Worm (Caenorhabditis elegans) whole organism, L1 larva: ENCODE results near the gene sdz-38.

Experiments used
- C04F5.9 ChIP-seq: sonication (generic microtip); optimal IDR thresholded peaks from 2 replicates; lab custom pipeline; 2016; ENCODE audit warnings: missing genetic modification characterization, missing compliant biosample characterization
- C16A3.4 ChIP-seq: fragments of 150-350 bp; optimal IDR thresholded peaks from 2 replicates; lab custom pipeline; 2014; ENCODE audit warnings: missing biosample characterization, missing genetic modification characterization
- C34B4.2 ChIP-seq: sonication (generic microtip); optimal IDR thresholded peaks from 2 replicates; lab custom pipeline; 2017; ENCODE audit warnings: mild to moderate bottlenecking, missing genetic modification characterization, missing compliant biosample characterization
- aha-1 ChIP-seq: fragments of 150-350 bp; optimal IDR thresholded peaks from 2 replicates; lab custom pipeline; 2014; ENCODE audit warnings: missing biosample characterization, missing genetic modification characterization
- alr-1 ChIP-seq: fragments of 200-800 bp; sonication (Bioruptor generic); optimal IDR thresholded peaks from 2 replicates; lab custom pipeline; 2018; ENCODE audit warnings: borderline replicate concordance, mild to moderate bottlenecking, missing genetic modification characterization, missing compliant biosample characterization
- aly-2 ChIP-seq: fragments of 150-350 bp; optimal IDR thresholded peaks from 2 replicates; lab custom pipeline; 2014; ENCODE audit warnings: missing biosample characterization, missing genetic modification characterization
- ama-1 ChIP-seq: fragments of 150-350 bp; optimal IDR thresholded peaks from 2 replicates; lab custom pipeline; 2014
- ceh-82 ChIP-seq, 3 experiments: fragments of 150-350 bp in 1 of 3; sonication (generic microtip) in 2 of 3; optimal IDR thresholded peaks; 2 replicates each; lab custom pipeline; 2014 to 2017; ENCODE audit warnings: missing biosample characterization in 3 of 3, missing genetic modification characterization in 3 of 3
- ceh-88 ChIP-seq: fragments of 200-800 bp; sonication (Bioruptor generic); IDR thresholded peaks from 2 replicates; pipeline ENCODE4 v1.3.6; 2022; ENCODE audit warnings: missing genetic modification characterization, missing compliant biosample characterization
- ces-1 ChIP-seq: fragments of 150-350 bp; optimal IDR thresholded peaks from 2 replicates; lab custom pipeline; 2014; ENCODE audit warnings: missing biosample characterization, missing genetic modification reagents, missing genetic modification characterization
- dpl-1 ChIP-seq, 3 experiments: fragments of 150-350 bp in 2 of 3; sonication (generic microtip) in 1 of 3; optimal IDR thresholded peaks; 2 replicates each; lab custom pipeline; 2014 to 2017; ENCODE audit warnings: missing biosample characterization in 3 of 3, missing genetic modification characterization in 3 of 3, missing genetic modification reagents in 3 of 3
- dsc-1 ChIP-seq: sonication (generic microtip); optimal IDR thresholded peaks from 2 replicates; lab custom pipeline; 2016; ENCODE audit warnings: mild to moderate bottlenecking, missing genetic modification characterization, missing compliant biosample characterization
- efl-1 ChIP-seq, 4 experiments: fragments of 150-350 bp; optimal IDR thresholded peaks in 3 of 4; peaks in 1 of 4; 1 replicate in 1 of 4; 2 replicates in 3 of 4; lab custom pipeline; 2014; ENCODE audit warnings: missing biosample characterization in 2 of 4, missing genetic modification characterization in 2 of 4, missing genetic modification reagents in 2 of 4
- efl-3 ChIP-seq: fragments of 200-800 bp; sonication (Bioruptor generic); optimal IDR thresholded peaks from 2 replicates; lab custom pipeline; 2018; ENCODE audit warnings: mild to moderate bottlenecking, missing genetic modification characterization, missing compliant biosample characterization
- egl-13 ChIP-seq: sonication (generic microtip); optimal IDR thresholded peaks from 2 replicates; lab custom pipeline; 2016; ENCODE audit warnings: missing genotype, missing genetic modification reagents, missing genetic modification characterization, missing compliant biosample characterization
- egl-27 ChIP-seq, 2 experiments: fragments of 150-350 bp in 1 of 2; sonication (generic microtip); optimal IDR thresholded peaks; 3 replicates each; lab custom pipeline; 2017 to 2018; ENCODE audit warnings: missing biosample characterization in 2 of 2, missing genetic modification characterization in 2 of 2, missing genetic modification reagents in 2 of 2
- elt-2 ChIP-seq: sonication (generic microtip); optimal IDR thresholded peaks from 2 replicates; lab custom pipeline; 2016; ENCODE audit warnings: missing genetic modification characterization, mild to moderate bottlenecking, inconsistent platforms, missing compliant biosample characterization, missing genetic modification reagents
- elt-3 ChIP-seq, 6 experiments: fragments of 150-350 bp in 1 of 6; sonication (generic microtip); optimal IDR thresholded peaks; 2 replicates each; lab custom pipeline; 2017 to 2018; ENCODE audit warnings: missing biosample characterization in 6 of 6, missing genetic modification characterization in 6 of 6, inconsistent platforms in 1 of 6
- fkh-10 ChIP-seq: sonication (generic microtip); optimal IDR thresholded peaks from 2 replicates; lab custom pipeline; 2017; ENCODE audit warnings: missing biosample characterization, missing genetic modification reagents, missing genetic modification characterization
- grh-1 ChIP-seq: fragments of 200-800 bp; sonication (Bioruptor generic); IDR thresholded peaks from 2 replicates; pipeline ENCODE4 v1.3.6; 2022; ENCODE audit warnings: missing genetic modification reagents, missing genetic modification characterization, missing compliant biosample characterization
- hlh-17 ChIP-seq: fragments of 200-800 bp; sonication (Bioruptor generic); optimal IDR thresholded peaks from 2 replicates; lab custom pipeline; 2018; ENCODE audit warnings: missing genetic modification characterization, mild to moderate bottlenecking, missing compliant biosample characterization, moderate library complexity, borderline replicate concordance
- hlh-4 ChIP-seq: sonication (generic microtip); optimal IDR thresholded peaks from 2 replicates; lab custom pipeline; 2016; ENCODE audit warnings: mild to moderate bottlenecking, missing genetic modification characterization, missing compliant biosample characterization
- isw-1 ChIP-seq: fragments of 200-800 bp; sonication (Bioruptor generic); IDR thresholded peaks from 2 replicates; pipeline ENCODE4 v1.3.6; 2022; ENCODE audit warnings: missing genetic modification characterization, missing compliant biosample characterization
- lin-15B ChIP-seq: fragments of 150-350 bp; sonication (generic microtip); optimal IDR thresholded peaks from 3 replicates; lab custom pipeline; 2014; ENCODE audit warnings: missing biosample characterization, missing genetic modification characterization
- lin-35 ChIP-seq, 2 experiments: fragments of 150-350 bp; optimal IDR thresholded peaks; 2 replicates each; lab custom pipeline; 2014; ENCODE audit warnings: missing biosample characterization in 2 of 2, missing genetic modification characterization in 2 of 2, missing genetic modification reagents in 2 of 2
- lin-39 ChIP-seq: fragments of 150-350 bp; optimal IDR thresholded peaks from 2 replicates; lab custom pipeline; 2014; ENCODE audit warnings: missing biosample characterization, missing genetic modification reagents, missing genetic modification characterization
- lir-3 ChIP-seq: sonication (generic microtip); optimal IDR thresholded peaks from 2 replicates; lab custom pipeline; 2016; ENCODE audit warnings: mild to moderate bottlenecking, missing genetic modification characterization, moderate library complexity, missing compliant biosample characterization; ENCODE audit not compliant: poor library complexity
- mab-9 ChIP-seq: fragments of 200-800 bp; sonication (Bioruptor generic); IDR thresholded peaks from 2 replicates; pipeline ENCODE4 v1.3.6; 2022; ENCODE audit warnings: missing genetic modification reagents, missing genetic modification characterization, missing compliant biosample characterization
- mef-2 ChIP-seq: fragments of 150-350 bp; optimal IDR thresholded peaks from 2 replicates; lab custom pipeline; 2014; ENCODE audit warnings: missing biosample characterization, missing genetic modification characterization
- mep-1 ChIP-seq: fragments of 150-350 bp; optimal IDR thresholded peaks from 2 replicates; lab custom pipeline; 2014; ENCODE audit warnings: missing biosample characterization, missing genetic modification characterization
- nhr-12 ChIP-seq: sonication (generic microtip); optimal IDR thresholded peaks from 2 replicates; lab custom pipeline; 2017; ENCODE audit warnings: missing biosample characterization, missing genetic modification characterization
- nhr-20 ChIP-seq: sonication (generic microtip); optimal IDR thresholded peaks from 2 replicates; lab custom pipeline; 2016; ENCODE audit warnings: mild to moderate bottlenecking, missing genetic modification characterization, missing compliant biosample characterization
- nhr-28 ChIP-seq: fragments of 150-350 bp; optimal IDR thresholded peaks from 2 replicates; lab custom pipeline; 2014; ENCODE audit warnings: missing biosample characterization, missing genetic modification characterization
- nhr-47 ChIP-seq: sonication (generic microtip); optimal IDR thresholded peaks from 2 replicates; lab custom pipeline; 2016; ENCODE audit warnings: mild to moderate bottlenecking, missing genetic modification characterization, moderate library complexity, missing compliant biosample characterization
- nhr-76 ChIP-seq: sonication (generic microtip); optimal IDR thresholded peaks from 2 replicates; lab custom pipeline; 2017; ENCODE audit warnings: missing biosample characterization, missing genetic modification characterization
- nhr-84 ChIP-seq: sonication (generic microtip); optimal IDR thresholded peaks from 2 replicates; lab custom pipeline; 2017; ENCODE audit warnings: missing biosample characterization, missing genetic modification characterization
- nhr-85 ChIP-seq: sonication (generic microtip); peaks from one replicate; lab custom pipeline; 2016; ENCODE audit warnings: missing genetic modification characterization, inconsistent platforms, missing compliant biosample characterization
- pax-3 ChIP-seq: fragments of 200-800 bp; sonication (Bioruptor generic); optimal IDR thresholded peaks from 2 replicates; lab custom pipeline; 2018; ENCODE audit warnings: mild to moderate bottlenecking, missing genetic modification characterization, moderate library complexity, missing compliant biosample characterization
- rnt-1 ChIP-seq: sonication (generic microtip); optimal IDR thresholded peaks from 2 replicates; lab custom pipeline; 2016; ENCODE audit warnings: mild to moderate bottlenecking, missing genetic modification characterization, moderate library complexity, missing compliant biosample characterization
- snpc-4 ChIP-seq: fragments of 150-350 bp; optimal IDR thresholded peaks from 2 replicates; lab custom pipeline; 2014; ENCODE audit warnings: missing biosample characterization, missing genetic modification characterization
- snu-23 ChIP-seq: sonication (generic microtip); optimal IDR thresholded peaks from 2 replicates; lab custom pipeline; 2016; ENCODE audit warnings: missing genetic modification characterization, missing compliant biosample characterization
- sox-4 ChIP-seq: sonication (generic microtip); optimal IDR thresholded peaks from 2 replicates; lab custom pipeline; 2016; ENCODE audit warnings: missing genetic modification characterization, missing compliant biosample characterization
- sptf-1 ChIP-seq: fragments of 150-350 bp; optimal IDR thresholded peaks from 2 replicates; lab custom pipeline; 2014; ENCODE audit warnings: missing biosample characterization, missing genetic modification characterization
- swsn-7 ChIP-seq: sonication (generic microtip); optimal IDR thresholded peaks from 2 replicates; lab custom pipeline; 2016; ENCODE audit warnings: missing genetic modification characterization, missing compliant biosample characterization
- tbx-2 ChIP-seq: sonication (generic microtip); optimal IDR thresholded peaks from 2 replicates; lab custom pipeline; 2016; ENCODE audit warnings: missing genetic modification characterization, missing compliant biosample characterization
- unc-130 ChIP-seq: fragments of 150-350 bp; optimal IDR thresholded peaks from 2 replicates; lab custom pipeline; 2017; ENCODE audit warnings: missing biosample characterization, missing genetic modification characterization, inconsistent platforms
- unc-30 ChIP-seq: sonication (generic microtip); optimal IDR thresholded peaks from 2 replicates; lab custom pipeline; 2017; ENCODE audit warnings: missing biosample characterization, missing genetic modification characterization
- unc-86 ChIP-seq: sonication (generic microtip); optimal IDR thresholded peaks from 2 replicates; lab custom pipeline; 2016; ENCODE audit warnings: missing genetic modification characterization, missing compliant biosample characterization
- unc-98 ChIP-seq: fragments of 200-800 bp; sonication (Bioruptor generic); IDR thresholded peaks from 2 replicates; pipeline ENCODE4 v1.3.6; 2022; ENCODE audit warnings: missing genetic modification characterization, missing compliant biosample characterization
- ztf-11 ChIP-seq, 2 experiments: sonication (generic microtip); optimal IDR thresholded peaks; 2 replicates each; lab custom pipeline; 2016 to 2017; ENCODE audit warnings: missing genetic modification characterization in 2 of 2, missing biosample characterization in 1 of 2, missing compliant biosample characterization in 1 of 2
- ztf-4 ChIP-seq: fragments of 150-350 bp; optimal IDR thresholded peaks from 2 replicates; lab custom pipeline; 2014; ENCODE audit warnings: missing biosample characterization, missing genetic modification characterization

Gene sdz-38

ce11 chrII:10019669-10020068 lies 38.0 kb upstream of the sdz-38 start (continued):
- TF ChIP-seq mef-2 (tag; lab: Kevin White, UChicago), result no peak
- no peak for TF ChIP-seq ces-1 (GFP tag; lab: Kevin White, UChicago)
- TF ChIP-seq ama-1 (lab: Kevin White, UChicago), result peak; percentile 0
- peak in 2 of 6 experiments; percentile 52 to 60 for TF ChIP-seq elt-3 (tag; optimal IDR thresholded peaks at IDR 0.05; lab: Kevin White, UChicago)
- TF ChIP-seq aly-2 (tag; lab: Kevin White, UChicago), result no peak
- no peak for TF ChIP-seq mep-1
- TF ChIP-seq sox-4 (tag; lab: Kevin White, UChicago), result no peak
- TF ChIP-seq lin-35 (GFP tag; optimal IDR thresholded peaks at IDR 0.05; lab: Kevin White, UChicago), result peak in 1 of 2 experiments; percentile 70
- no peak for TF ChIP-seq nhr-76
- no peak for TF ChIP-seq lir-3
- no peak for TF ChIP-seq dpl-1 (GFP tag; optimal IDR thresholded peaks at IDR 0.05; lab: Kevin White, UChicago)
- TF ChIP-seq lin-39 (tag; lab: Kevin White, UChicago), result no peak
- TF ChIP-seq nhr-47 (tag; lab: Kevin White, UChicago), result no peak
- TF ChIP-seq fkh-10 (GFP tag; lab: Kevin White, UChicago), result no peak
- TF ChIP-seq snu-23 (GFP tag; lab: Kevin White, UChicago), result peak; percentile 43
- TF ChIP-seq ztf-11 (tag; optimal IDR thresholded peaks at IDR 0.05; lab: Kevin White, UChicago), result no peak
- TF ChIP-seq tbx-2 (tag; lab: Kevin White, UChicago), result peak; percentile 45
- no peak for TF ChIP-seq hlh-17 (GFP tag; lab: Kevin White, UChicago)
- no peak for TF ChIP-seq C34B4.2 (tag; lab: Kevin White, UChicago)
- TF ChIP-seq unc-130, result no peak
- no peak for TF ChIP-seq egl-27 (tag; optimal IDR thresholded peaks at IDR 0.05; lab: Kevin White, UChicago)
- no peak for TF ChIP-seq C04F5.9 (tag; lab: Kevin White, UChicago)
- no peak for TF ChIP-seq rnt-1 (tag; lab: Kevin White, UChicago)
- TF ChIP-seq ztf-4 (tag; lab: Kevin White, UChicago), result no peak
- TF ChIP-seq nhr-84 (tag; lab: Kevin White, UChicago), result no peak
- TF ChIP-seq ceh-88 (GFP tag; lab: Robert Waterston, UW), result no peak
- TF ChIP-seq unc-86 (tag; lab: Kevin White, UChicago), result no peak
- TF ChIP-seq nhr-85 (tag; lab: Kevin White, UChicago), result peak; percentile 77
- TF ChIP-seq efl-3 (GFP tag; lab: Kevin White, UChicago), result no peak
- TF ChIP-seq lin-15B (tag; lab: Kevin White, UChicago), result no peak
- no peak for TF ChIP-seq sptf-1 (tag; lab: Kevin White, UChicago)
- TF ChIP-seq unc-30 (tag; lab: Kevin White, UChicago), result no peak
- TF ChIP-seq mab-9 (GFP tag; lab: Robert Waterston, UW), result no peak
- no peak for TF ChIP-seq C16A3.4 (tag; lab: Kevin White, UChicago)
- no peak for TF ChIP-seq egl-13 (tag; lab: Kevin White, UChicago)
- no peak for TF ChIP-seq pax-3 (tag; lab: Kevin White, UChicago)
- no peak for TF ChIP-seq hlh-4 (tag; lab: Kevin White, UChicago)
- TF ChIP-seq efl-1 (optimal IDR thresholded peaks at IDR 0.05; lab: Kevin White, UChicago), result no peak
- peak in 1 of 2 experiments; percentile 86 for TF ChIP-seq efl-1 (GFP tag; optimal IDR thresholded peaks at IDR 0.05 in 1 of 2; lab: Kevin White, UChicago)
- no peak for TF ChIP-seq snpc-4
- TF ChIP-seq aha-1, result no peak
- no peak for TF ChIP-seq alr-1
- peak; percentile 64 for TF ChIP-seq nhr-20 (tag; lab: Kevin White, UChicago)
- TF ChIP-seq isw-1, result no peak
- no peak for TF ChIP-seq dsc-1 (tag; lab: Kevin White, UChicago)
- no peak for TF ChIP-seq ceh-82 (tag; optimal IDR thresholded peaks at IDR 0.05; lab: Kevin White, UChicago)
- no peak for TF ChIP-seq unc-98 (GFP tag; lab: Robert Waterston, UW)
- TF ChIP-seq nhr-12, result no peak
- TF ChIP-seq elt-2 (tag; lab: Kevin White, UChicago), result no peak
- TF ChIP-seq nhr-28 (tag; lab: Kevin White, UChicago), result no peak
- no peak for TF ChIP-seq grh-1 (GFP tag; lab: Robert Waterston, UW)
- TF ChIP-seq swsn-7 (tag; lab: Kevin White, UChicago), result no peak
